Fruit fly (Drosophila melanogaster) whole organism, embryonic: ENCODE measurements around the gene Mgstl.

Experiments
- CG10267 ChIP-seq: fragments of 200-800 bp; sonication (Bioruptor generic); optimal IDR thresholded peaks from 2 replicates; lab custom pipeline; 2018; ENCODE audit warnings: missing biosample characterization, mild to moderate bottlenecking, missing genetic modification characterization, moderate library complexity
- CG11560 ChIP-seq: fragments of 200-800 bp; sonication (Bioruptor generic); IDR thresholded peaks from 3 replicates; pipeline ENCODE4 v1.3.6; 2022; ENCODE audit warnings: missing biosample characterization, missing genetic modification characterization
- CG12155 ChIP-seq: fragments of 200-800 bp; sonication (Bioruptor generic); optimal IDR thresholded peaks from 3 replicates; lab custom pipeline; 2016; ENCODE audit warnings: missing biosample characterization, missing genetic modification characterization
- CG1233 ChIP-seq: fragments of 200-800 bp; sonication (Bioruptor generic); optimal IDR thresholded peaks from 4 replicates; lab custom pipeline; 2018; ENCODE audit warnings: missing biosample characterization, mild to moderate bottlenecking, missing genetic modification characterization
- CG14014 ChIP-seq: fragments of 200-800 bp; sonication (Bioruptor generic); IDR thresholded peaks from 2 replicates; pipeline ENCODE4 v1.3.6; 2022; ENCODE audit warnings: missing biosample characterization, missing genetic modification characterization
- CG14710 ChIP-seq: fragments of 200-800 bp; sonication (Bioruptor generic); optimal IDR thresholded peaks from 3 replicates; lab custom pipeline; 2019; ENCODE audit warnings: missing biosample characterization, mild to moderate bottlenecking, missing genetic modification characterization, moderate library complexity
- CG14965 ChIP-seq: fragments of 200-800 bp; sonication (Bioruptor generic); optimal IDR thresholded peaks from 2 replicates; lab custom pipeline; 2016; ENCODE audit warnings: missing biosample characterization, missing genetic modification characterization, borderline replicate concordance
- CG17385 ChIP-seq: fragments of 200-800 bp; sonication (Bioruptor generic); optimal IDR thresholded peaks from 3 replicates; lab custom pipeline; 2018; ENCODE audit warnings: missing biosample characterization, mild to moderate bottlenecking, missing genetic modification characterization
- CG2202 ChIP-seq: fragments of 200-800 bp; sonication (Bioruptor generic); optimal IDR thresholded peaks from 2 replicates; lab custom pipeline; 2018; ENCODE audit warnings: missing biosample characterization, mild to moderate bottlenecking, missing genetic modification characterization
- CG2875 ChIP-seq: fragments of 200-800 bp; sonication (Bioruptor generic); optimal IDR thresholded peaks from 2 replicates; lab custom pipeline; 2017; ENCODE audit warnings: missing biosample characterization, mild to moderate bottlenecking, missing genetic modification characterization, missing genetic modification reagents
- CG31441 ChIP-seq: fragments of 200-800 bp; sonication (Bioruptor generic); IDR thresholded peaks from 2 replicates; pipeline ENCODE4 v1.3.6; 2022; ENCODE audit warnings: missing biosample characterization, missing genetic modification characterization
- CG32767 ChIP-seq: fragments of 200-800 bp; sonication (Bioruptor generic); IDR thresholded peaks from 2 replicates; pipeline ENCODE4 v1.3.6; 2022; ENCODE audit warnings: missing biosample characterization, missing genetic modification characterization
- CG34422 ChIP-seq: fragments of 200-800 bp; sonication (Bioruptor generic); IDR thresholded peaks from 3 replicates; pipeline ENCODE4 v1.3.6; 2022; ENCODE audit warnings: missing biosample characterization, missing genetic modification characterization
- CG3726 ChIP-seq: fragments of 200-800 bp; sonication (Bioruptor generic); IDR thresholded peaks from 3 replicates; pipeline ENCODE4, ENCODE4 v1.3.6; 2022; ENCODE audit warnings: missing biosample characterization, missing genetic modification characterization
- CG43689 ChIP-seq: fragments of 200-800 bp; sonication (Bioruptor generic); IDR thresholded peaks from 2 replicates; pipeline ENCODE4 v1.3.6; 2022; ENCODE audit warnings: missing biosample characterization, missing genetic modification characterization
- CG4617 ChIP-seq: fragments of 200-800 bp; sonication (Bioruptor generic); optimal IDR thresholded peaks from 3 replicates; lab custom pipeline; 2016; ENCODE audit warnings: missing biosample characterization, missing genetic modification characterization, borderline replicate concordance
- CG4820 ChIP-seq: fragments of 200-800 bp; sonication (Bioruptor generic); optimal IDR thresholded peaks from 3 replicates; lab custom pipeline; 2016; ENCODE audit warnings: missing biosample characterization, missing genetic modification characterization
- CG4854 ChIP-seq: fragments of 200-800 bp; sonication (Bioruptor generic); optimal IDR thresholded peaks from 2 replicates; lab custom pipeline; 2016; ENCODE audit warnings: missing biosample characterization, missing genetic modification characterization, inconsistent platforms
- CG6765 ChIP-seq: fragments of 200-800 bp; sonication (Bioruptor generic); optimal IDR thresholded peaks from 3 replicates; lab custom pipeline; 2017; ENCODE audit warnings: missing biosample characterization, mild to moderate bottlenecking, missing genetic modification characterization
- CG6791 ChIP-seq: fragments of 200-800 bp; sonication (Bioruptor generic); IDR thresholded peaks from 3 replicates; pipeline ENCODE4 v1.3.6; 2022; ENCODE audit warnings: missing biosample characterization, missing genetic modification characterization; ENCODE audit not compliant: partially characterized antibody
- CG7745 ChIP-seq: fragments of 200-800 bp; sonication (Bioruptor generic); optimal IDR thresholded peaks from 2 replicates; lab custom pipeline; 2018; ENCODE audit warnings: missing biosample characterization, mild to moderate bottlenecking, missing genetic modification characterization, moderate library complexity
- CG7839 ChIP-seq: fragments of 200-800 bp; sonication (Bioruptor generic); optimal IDR thresholded peaks from 3 replicates; lab custom pipeline; 2018; ENCODE audit warnings: missing biosample characterization, mild to moderate bottlenecking, missing genetic modification characterization, moderate library complexity
- CG8765 ChIP-seq: fragments of 200-800 bp; sonication (Bioruptor generic); IDR thresholded peaks from 2 replicates; pipeline ENCODE4 v1.3.6; 2022; ENCODE audit warnings: missing biosample characterization, missing genetic modification characterization
- CG9932 ChIP-seq: fragments of 200-800 bp; sonication (Bioruptor generic); IDR thresholded peaks from 2 replicates; pipeline ENCODE4 v1.3.6; 2022; ENCODE audit warnings: missing biosample characterization, missing genetic modification characterization
- CHES-1-like ChIP-seq: fragments of 200-800 bp; sonication (Bioruptor generic); optimal IDR thresholded peaks from 2 replicates; lab custom pipeline; 2016; ENCODE audit warnings: missing biosample characterization, missing genetic modification characterization
- CkIIα-i1 ChIP-seq: fragments of 200-800 bp; sonication (Bioruptor generic); IDR thresholded peaks from 2 replicates; pipeline ENCODE4 v1.3.6; 2022; ENCODE audit warnings: missing biosample characterization, missing genetic modification characterization
- CoRest ChIP-seq: fragments of 200-800 bp; sonication (Bioruptor generic); optimal IDR thresholded peaks from 3 replicates; lab custom pipeline; 2018; ENCODE audit warnings: missing biosample characterization, mild to moderate bottlenecking, missing genetic modification characterization, moderate library complexity
- ERR ChIP-seq: fragments of 200-800 bp; sonication (Bioruptor generic); optimal IDR thresholded peaks from 2 replicates; lab custom pipeline; 2016; ENCODE audit warnings: missing biosample characterization, missing genetic modification characterization
- Ets97D ChIP-seq: fragments of 200-800 bp; sonication (Bioruptor generic); optimal IDR thresholded peaks from 3 replicates; lab custom pipeline; 2016; ENCODE audit warnings: missing biosample characterization, missing genetic modification characterization
- H2.0 ChIP-seq: fragments of 200-800 bp; sonication (Bioruptor generic); IDR thresholded peaks from 2 replicates; pipeline ENCODE4 v1.3.6; 2022; ENCODE audit warnings: missing biosample characterization, missing genetic modification characterization
- Hr78 ChIP-seq, 2 experiments: fragments of 200-800 bp in 1 of 2; fragments of >200 bp in 1 of 2; sonication (Bioruptor generic) in 1 of 2; optimal IDR thresholded peaks; 2 replicates each; lab custom pipeline; 2017 to 2019; ENCODE audit warnings: missing biosample characterization in 2 of 2, missing genetic modification characterization in 2 of 2, mild to moderate bottlenecking in 1 of 2, moderate library complexity in 1 of 2
- Med ChIP-seq: fragments of 200-800 bp; sonication (Bioruptor generic); peaks from one replicate; lab custom pipeline; 2016; ENCODE audit warnings: missing biosample characterization, missing genetic modification characterization, mild to moderate bottlenecking, inconsistent platforms, moderate library complexity
- NK7.1 ChIP-seq: fragments of 200-800 bp; sonication (Bioruptor generic); optimal IDR thresholded peaks from 3 replicates; lab custom pipeline; 2016; ENCODE audit warnings: missing biosample characterization, missing genetic modification characterization
- Neu2 ChIP-seq: fragments of 200-800 bp; sonication (Bioruptor generic); optimal IDR thresholded peaks from 3 replicates; lab custom pipeline; 2016; ENCODE audit warnings: missing biosample characterization, missing genetic modification characterization, borderline replicate concordance
- NfI ChIP-seq: fragments of 200-800 bp; sonication (Bioruptor generic); optimal IDR thresholded peaks from 3 replicates; lab custom pipeline; 2018; ENCODE audit warnings: missing biosample characterization, mild to moderate bottlenecking, missing genetic modification characterization, moderate library complexity
- Side ChIP-seq: fragments of 200-800 bp; sonication (Bioruptor generic); optimal IDR thresholded peaks from 2 replicates; lab custom pipeline; 2016; ENCODE audit warnings: missing biosample characterization, missing genetic modification characterization
- ara ChIP-seq: fragments of 200-800 bp; sonication (Bioruptor generic); IDR thresholded peaks from 2 replicates; pipeline ENCODE4 v1.3.6; 2022; ENCODE audit warnings: missing biosample characterization, missing genetic modification characterization
- ase ChIP-seq: fragments of 200-800 bp; sonication (Bioruptor generic); IDR thresholded peaks from 3 replicates; pipeline ENCODE4 v1.3.6; 2022; ENCODE audit warnings: missing biosample characterization, missing genetic modification characterization
- cas ChIP-seq: fragments of 200-800 bp; sonication (Bioruptor generic); IDR thresholded peaks from 2 replicates; pipeline ENCODE4 v1.3.6; 2022; ENCODE audit warnings: missing biosample characterization, missing genetic modification characterization
- cato ChIP-seq: fragments of 200-800 bp; sonication (Bioruptor generic); optimal IDR thresholded peaks from 2 replicates; lab custom pipeline; 2016; ENCODE audit warnings: missing biosample characterization, missing genetic modification characterization, borderline replicate concordance
- crp ChIP-seq, 2 experiments: fragments of 200-800 bp; sonication (Bioruptor generic); optimal IDR thresholded peaks; 2 replicates in 1 of 2; 3 replicates in 1 of 2; lab custom pipeline; 2017; ENCODE audit warnings: missing biosample characterization in 2 of 2, missing genetic modification characterization in 2 of 2, mild to moderate bottlenecking in 1 of 2, moderate library complexity in 1 of 2
- dysf ChIP-seq: fragments of 200-800 bp; sonication (Bioruptor generic); IDR thresholded peaks from 3 replicates; pipeline ENCODE4 v1.3.6; 2022; ENCODE audit warnings: missing biosample characterization, missing genetic modification characterization
- ems ChIP-seq: fragments of 200-800 bp; sonication (Bioruptor generic); optimal IDR thresholded peaks from 3 replicates; lab custom pipeline; 2016; ENCODE audit warnings: missing biosample characterization, missing genetic modification characterization
- fd3F ChIP-seq: fragments of 200-800 bp; sonication (Bioruptor generic); optimal IDR thresholded peaks from 2 replicates; lab custom pipeline; 2018; ENCODE audit warnings: missing biosample characterization, mild to moderate bottlenecking, missing genetic modification characterization, moderate library complexity
- gcm2 ChIP-seq: fragments of 200-800 bp; sonication (Bioruptor generic); optimal IDR thresholded peaks from 2 replicates; lab custom pipeline; 2016; ENCODE audit warnings: missing biosample characterization, missing genetic modification characterization
- gro ChIP-seq: fragments of 200-800 bp; sonication (Bioruptor generic); optimal IDR thresholded peaks from 2 replicates; lab custom pipeline; 2016; ENCODE audit warnings: missing biosample characterization, missing genetic modification characterization
- hb ChIP-seq: fragments of 200-800 bp; sonication (Bioruptor generic); IDR thresholded peaks from 3 replicates; pipeline ENCODE4 v1.3.6; 2022; ENCODE audit warnings: missing biosample characterization, missing genetic modification characterization; ENCODE audit not compliant: partially characterized antibody
- nau ChIP-seq: fragments of 200-800 bp; sonication (Bioruptor generic); optimal IDR thresholded peaks from 3 replicates; lab custom pipeline; 2017; ENCODE audit warnings: missing biosample characterization, mild to moderate bottlenecking, missing genetic modification characterization, missing genetic modification reagents
- seq ChIP-seq: fragments of 200-800 bp; sonication (Bioruptor generic); IDR thresholded peaks from 2 replicates; pipeline ENCODE4 v1.3.6; 2022; ENCODE audit warnings: missing biosample characterization, missing genetic modification characterization
- sna ChIP-seq: fragments of 200-800 bp; sonication (Bioruptor generic); IDR thresholded peaks from 2 replicates; pipeline ENCODE4 v1.3.6; 2022; ENCODE audit warnings: missing biosample characterization, missing genetic modification characterization; ENCODE audit not compliant: partially characterized antibody

The Mgstl gene

dm6 chrX:21058991-21059390 lies 17.1 kb downstream of the Mgstl start (continued):
- TF ChIP-seq Neu2 (GFP tag; lab: Kevin White, UChicago) (no peak), CG12155 (GFP tag; lab: Kevin White, UChicago) (peak; percentile 77), CG43689 (GFP tag; lab: Robert Waterston, UW) (peak; percentile 80), CG9932 (GFP tag; lab: Robert Waterston, UW) (peak; percentile 56; the same call in 1 of the 2 replicates), CG4617 (GFP tag; lab: Kevin White, UChicago) (peak; percentile 60), Side (peak; percentile 86), ERR (GFP tag; lab: Kevin White, UChicago) (peak; percentile 84), CG31441 (GFP tag; lab: Robert Waterston, UW) (peak; percentile 92), ems (GFP tag; lab: Kevin White, UChicago) (peak; percentile 84), cato (peak; percentile 75), CoRest (tag; lab: Kevin White, UChicago) (peak; percentile 93), hb (GFP tag; lab: Robert Waterston, UW) (no peak), Ets97D (peak; percentile 77), dysf (GFP tag; lab: Robert Waterston, UW) (peak; percentile 83), ase (GFP tag; lab: Robert Waterston, UW) (peak; percentile 71; the same call in 2 of the 3 replicates), gcm2 (peak; percentile 84), Med (GFP tag; lab: Kevin White, UChicago) (peak; percentile 99), CG7839 (tag; lab: Kevin White, UChicago) (peak; percentile 93), ara (GFP tag; lab: Robert Waterston, UW) (peak; percentile 84), CG10267 (peak; percentile 81), CG17385 (GFP tag; lab: Kevin White, UChicago) (peak; percentile 91), CG2202 (tag; lab: Kevin White, UChicago) (peak; percentile 84), NK7.1 (peak; percentile 86), CG34422 (GFP tag; lab: Robert Waterston, UW) (peak; percentile 88), CHES-1-like (GFP tag; lab: Kevin White, UChicago) (peak; percentile 89), CG14014 (GFP tag; lab: Robert Waterston, UW) (peak; percentile 75), H2.0 (GFP tag; lab: Robert Waterston, UW) (peak; percentile 90), seq (GFP tag; lab: Robert Waterston, UW) (peak; percentile 90), CG4820 (GFP tag; lab: Kevin White, UChicago) (peak; percentile 84), fd3F (GFP tag; lab: Kevin White, UChicago) (peak; percentile 83), CG11560 (tag; lab: Robert Waterston, UW) (peak; percentile 58; the same call in 1 of the 3 replicates), NfI (GFP tag; lab: Kevin White, UChicago) (peak; percentile 93), Hr78 (GFP tag; optimal IDR thresholded peaks at IDR 0.05; lab: Kevin White, UChicago) (peak in 1 of 2 experiments; percentile 92), crp (GFP tag; optimal IDR thresholded peaks at IDR 0.05; lab: Kevin White, UChicago) (peak in 1 of 2 experiments; percentile 45), CG3726 (GFP tag; lab: Robert Waterston, UW) (peak; percentile 75), CG14710 (tag; lab: Kevin White, UChicago) (peak; percentile 83), CkIIα-i1 (peak; percentile 47; the same call in 1 of the 2 replicates), gro (GFP tag; lab: Kevin White, UChicago) (peak; percentile 83), CG14965 (GFP tag; lab: Kevin White, UChicago) (peak; percentile 63), CG4854 (GFP tag; lab: Kevin White, UChicago) (peak; percentile 72), CG32767 (GFP tag; lab: Robert Waterston, UW) (peak; percentile 87), CG1233 (peak; percentile 86), CG7745 (tag; lab: Kevin White, UChicago) (peak; percentile 12), cas (GFP tag; lab: Robert Waterston, UW) (no peak), CG2875 (GFP tag; lab: Kevin White, UChicago) (peak; percentile 92), CG6791 (GFP tag; lab: Robert Waterston, UW) (no peak), CG8765 (GFP tag; lab: Robert Waterston, UW) (no peak), sna (GFP tag; lab: Robert Waterston, UW) (no peak), nau (GFP tag; lab: Kevin White, UChicago) (peak; percentile 71), CG6765 (GFP tag; lab: Kevin White, UChicago) (peak; percentile 80)
